Fruit fly (Drosophila melanogaster) whole organism, embryonic: ENCODE measurements around the gene Scgbeta.

ENCODE experiments used
- Asciz ChIP-seq: fragments of 200-800 bp; sonication (Bioruptor generic); optimal IDR thresholded peaks from 2 replicates; lab custom pipeline; 2017; ENCODE audit warnings: missing biosample characterization, mild to moderate bottlenecking, missing genetic modification characterization, missing genetic modification reagents
- CG10654 ChIP-seq: fragments of 200-800 bp; sonication (Bioruptor generic); optimal IDR thresholded peaks from 2 replicates; lab custom pipeline; 2016; ENCODE audit warnings: missing biosample characterization, missing genetic modification characterization
- CG11093 ChIP-seq: fragments of 200-800 bp; sonication (Bioruptor generic); IDR thresholded peaks from 3 replicates; pipeline ENCODE4 v1.3.6; 2022; ENCODE audit warnings: missing biosample characterization, missing genetic modification characterization
- CG11560 ChIP-seq: fragments of 200-800 bp; sonication (Bioruptor generic); IDR thresholded peaks from 3 replicates; pipeline ENCODE4 v1.3.6; 2022; ENCODE audit warnings: missing biosample characterization, missing genetic modification characterization
- CG12744 ChIP-seq: fragments of 200-800 bp; sonication (Bioruptor generic); optimal IDR thresholded peaks from 2 replicates; lab custom pipeline; 2016; ENCODE audit warnings: missing biosample characterization, missing genetic modification characterization
- CG13296 ChIP-seq: fragments of 200-800 bp; sonication (Bioruptor generic); optimal IDR thresholded peaks from 3 replicates; lab custom pipeline; 2018; ENCODE audit warnings: missing biosample characterization, mild to moderate bottlenecking, missing genetic modification characterization
- CG14965 ChIP-seq: fragments of 200-800 bp; sonication (Bioruptor generic); optimal IDR thresholded peaks from 2 replicates; lab custom pipeline; 2016; ENCODE audit warnings: missing biosample characterization, missing genetic modification characterization, borderline replicate concordance
- CG17359 ChIP-seq: fragments of 200-800 bp; sonication (Bioruptor generic); optimal IDR thresholded peaks from 3 replicates; lab custom pipeline; 2018; ENCODE audit warnings: missing biosample characterization, mild to moderate bottlenecking, missing genetic modification characterization, moderate library complexity
- CG18599 ChIP-seq: fragments of 200-800 bp; sonication (Bioruptor generic); optimal IDR thresholded peaks from 3 replicates; lab custom pipeline; 2017; ENCODE audit warnings: missing biosample characterization, missing genetic modification characterization, mild to moderate bottlenecking, moderate library complexity, missing genetic modification reagents
- CG2129 ChIP-seq: fragments of 200-800 bp; sonication (Bioruptor generic); IDR thresholded peaks from 2 replicates; pipeline ENCODE4 v1.3.6; 2022; ENCODE audit warnings: missing biosample characterization, missing genetic modification characterization; ENCODE audit not compliant: partially characterized antibody
- CG3065 ChIP-seq: fragments of 200-800 bp; sonication (Bioruptor generic); optimal IDR thresholded peaks from 2 replicates; lab custom pipeline; 2016; ENCODE audit warnings: missing biosample characterization, missing genetic modification characterization
- CG3163 ChIP-seq: fragments of 200-800 bp; sonication (Bioruptor generic); optimal IDR thresholded peaks from 3 replicates; lab custom pipeline; 2016; ENCODE audit warnings: missing biosample characterization, missing genetic modification characterization
- CG43689 ChIP-seq: fragments of 200-800 bp; sonication (Bioruptor generic); IDR thresholded peaks from 2 replicates; pipeline ENCODE4 v1.3.6; 2022; ENCODE audit warnings: missing biosample characterization, missing genetic modification characterization
- CG6689 ChIP-seq: fragments of 200-800 bp; sonication (Bioruptor generic); IDR thresholded peaks from 2 replicates; pipeline ENCODE4 v1.3.6; 2022; ENCODE audit warnings: missing biosample characterization, missing genetic modification characterization
- CG8359 ChIP-seq: fragments of 200-800 bp; sonication (Bioruptor generic); optimal IDR thresholded peaks from 2 replicates; lab custom pipeline; 2017; ENCODE audit warnings: missing biosample characterization, mild to moderate bottlenecking, missing genetic modification characterization, borderline replicate concordance
- CG9609 ChIP-seq: fragments of 200-800 bp; sonication (Bioruptor generic); optimal IDR thresholded peaks from 3 replicates; lab custom pipeline; 2016; ENCODE audit warnings: missing biosample characterization, missing genetic modification characterization
- CG9817 ChIP-seq: fragments of 200-800 bp; sonication (Bioruptor generic); optimal IDR thresholded peaks from 2 replicates; lab custom pipeline; 2018; ENCODE audit warnings: missing biosample characterization, mild to moderate bottlenecking, missing genetic modification characterization, moderate library complexity
- Camta ChIP-seq: fragments of 200-800 bp; sonication (Bioruptor generic); optimal IDR thresholded peaks from 2 replicates; lab custom pipeline; 2016; ENCODE audit warnings: missing biosample characterization, missing genetic modification characterization
- CrebB ChIP-seq: fragments of 200-800 bp; sonication (Bioruptor generic); optimal IDR thresholded peaks from 3 replicates; lab custom pipeline; 2018; ENCODE audit warnings: missing biosample characterization, mild to moderate bottlenecking, missing genetic modification characterization
- Dek ChIP-seq: fragments of 200-800 bp; sonication (Bioruptor generic); optimal IDR thresholded peaks from 3 replicates; lab custom pipeline; 2019; ENCODE audit warnings: missing biosample characterization, mild to moderate bottlenecking, missing genetic modification characterization, moderate library complexity
- Dll ChIP-seq: fragments of 200-800 bp; sonication (Bioruptor generic); IDR thresholded peaks from 4 replicates; pipeline ENCODE4 v1.3.6; 2022; ENCODE audit warnings: missing biosample characterization, missing genetic modification characterization; ENCODE audit not compliant: partially characterized antibody
- Doc3 ChIP-seq: fragments of 200-800 bp; sonication (Bioruptor generic); IDR thresholded peaks from 3 replicates; pipeline ENCODE4 v1.3.6; 2022; ENCODE audit warnings: missing biosample characterization, missing genetic modification characterization; ENCODE audit not compliant: partially characterized antibody
- ERR ChIP-seq: fragments of 200-800 bp; sonication (Bioruptor generic); optimal IDR thresholded peaks from 2 replicates; lab custom pipeline; 2016; ENCODE audit warnings: missing biosample characterization, missing genetic modification characterization
- Elba2 ChIP-seq: fragments of 200-800 bp; sonication (Bioruptor generic); optimal IDR thresholded peaks from 3 replicates; lab custom pipeline; 2016; ENCODE audit warnings: missing biosample characterization, missing genetic modification characterization
- Ets97D ChIP-seq: fragments of 200-800 bp; sonication (Bioruptor generic); optimal IDR thresholded peaks from 3 replicates; lab custom pipeline; 2016; ENCODE audit warnings: missing biosample characterization, missing genetic modification characterization
- Hey ChIP-seq: fragments of 200-800 bp; sonication (Bioruptor generic); optimal IDR thresholded peaks from 3 replicates; lab custom pipeline; 2018; ENCODE audit warnings: missing biosample characterization, mild to moderate bottlenecking, missing genetic modification characterization
- Lim3 ChIP-seq: fragments of 200-800 bp; sonication (Bioruptor generic); IDR thresholded peaks from 2 replicates; pipeline ENCODE4 v1.3.6; 2022; ENCODE audit warnings: missing biosample characterization, missing genetic modification characterization
- Nf-YC ChIP-seq: fragments of 200-800 bp; optimal IDR thresholded peaks from 3 replicates; lab custom pipeline; 2019; ENCODE audit warnings: missing biosample characterization, mild to moderate bottlenecking, missing genetic modification characterization, moderate library complexity
- Opbp ChIP-seq: fragments of 200-800 bp; sonication (Bioruptor generic); IDR thresholded peaks from 3 replicates; pipeline ENCODE4 v1.3.6; 2022; ENCODE audit warnings: missing biosample characterization, missing genetic modification characterization; ENCODE audit not compliant: partially characterized antibody
- Tbp ChIP-seq: fragments of >200 bp; optimal IDR thresholded peaks from 2 replicates; lab custom pipeline; 2018; ENCODE audit warnings: missing biosample characterization, missing genetic modification characterization
- ab ChIP-seq: fragments of 200-800 bp; sonication (Bioruptor generic); optimal IDR thresholded peaks from 2 replicates; lab custom pipeline; 2016; ENCODE audit warnings: missing biosample characterization, missing genetic modification characterization
- abd-A ChIP-seq: fragments of 200-800 bp; sonication (Bioruptor generic); optimal IDR thresholded peaks from 3 replicates; lab custom pipeline; 2019; ENCODE audit warnings: missing biosample characterization, mild to moderate bottlenecking, missing genetic modification characterization, moderate library complexity
- ac ChIP-seq: fragments of 200-800 bp; sonication (Bioruptor generic); optimal IDR thresholded peaks from 3 replicates; lab custom pipeline; 2017; ENCODE audit warnings: missing biosample characterization, mild to moderate bottlenecking, missing genetic modification characterization
- az2 ChIP-seq: fragments of 200-800 bp; sonication (Bioruptor generic); optimal IDR thresholded peaks from 3 replicates; lab custom pipeline; 2016; ENCODE audit warnings: missing biosample characterization, missing genetic modification characterization
- dm ChIP-seq: fragments of 200-800 bp; sonication (Bioruptor generic); optimal IDR thresholded peaks from 3 replicates; lab custom pipeline; 2016; ENCODE audit warnings: missing biosample characterization, missing genetic modification characterization
- fd102C ChIP-seq: fragments of 200-800 bp; sonication (Bioruptor generic); optimal IDR thresholded peaks from 2 replicates; lab custom pipeline; 2018; ENCODE audit warnings: missing biosample characterization, mild to moderate bottlenecking, missing genetic modification characterization, moderate library complexity
- fu2 ChIP-seq: fragments of 200-800 bp; sonication (Bioruptor generic); optimal IDR thresholded peaks from 2 replicates; lab custom pipeline; 2016; ENCODE audit warnings: missing biosample characterization, missing genetic modification characterization
- gem ChIP-seq: fragments of 200-800 bp; sonication (Bioruptor generic); optimal IDR thresholded peaks from 2 replicates; lab custom pipeline; 2019; ENCODE audit warnings: missing biosample characterization, mild to moderate bottlenecking, missing genetic modification characterization, moderate library complexity
- kni ChIP-seq: fragments of 200-800 bp; sonication (Bioruptor generic); optimal IDR thresholded peaks from 3 replicates; lab custom pipeline; 2017; ENCODE audit warnings: mild to moderate bottlenecking, missing biosample characterization, missing genetic modification reagents, missing genetic modification characterization
- knrl ChIP-seq: fragments of 200-800 bp; sonication (Bioruptor generic); IDR thresholded peaks from 3 replicates; pipeline ENCODE4 v1.3.6; 2022; ENCODE audit warnings: missing biosample characterization, missing genetic modification characterization; ENCODE audit not compliant: partially characterized antibody
- lab ChIP-seq: fragments of 200-800 bp; sonication (Bioruptor generic); optimal IDR thresholded peaks from 3 replicates; lab custom pipeline; 2017; ENCODE audit warnings: missing biosample characterization, missing genetic modification characterization, mild to moderate bottlenecking, moderate library complexity, missing genetic modification reagents
- p53 ChIP-seq: fragments of 200-800 bp; sonication (Bioruptor generic); optimal IDR thresholded peaks from 2 replicates; lab custom pipeline; 2016; ENCODE audit warnings: missing biosample characterization, missing genetic modification characterization
- pnt ChIP-seq: fragments of 200-800 bp; sonication (Bioruptor generic); optimal IDR thresholded peaks from 3 replicates; lab custom pipeline; 2016; ENCODE audit warnings: missing biosample characterization, missing genetic modification characterization
- sd ChIP-seq: fragments of 200-800 bp; sonication (Bioruptor generic); optimal IDR thresholded peaks from 3 replicates; lab custom pipeline; 2018; ENCODE audit warnings: missing biosample characterization, mild to moderate bottlenecking, missing genetic modification characterization, moderate library complexity
- sens ChIP-seq: fragments of 200-800 bp; sonication (Bioruptor generic); peaks from one replicate; lab custom pipeline; 2016; ENCODE audit warnings: missing biosample characterization, missing genetic modification characterization
- shn ChIP-seq: fragments of 200-800 bp; sonication (Bioruptor generic); optimal IDR thresholded peaks from 3 replicates; lab custom pipeline; 2016; ENCODE audit warnings: missing biosample characterization, missing genetic modification characterization
- sug ChIP-seq: fragments of 200-800 bp; optimal IDR thresholded peaks from 2 replicates; lab custom pipeline; 2019; ENCODE audit warnings: missing biosample characterization, mild to moderate bottlenecking, missing genetic modification characterization, moderate library complexity
- tap ChIP-seq: fragments of 200-800 bp; optimal IDR thresholded peaks from 3 replicates; lab custom pipeline; 2019; ENCODE audit warnings: missing biosample characterization, mild to moderate bottlenecking, missing genetic modification characterization, moderate library complexity
- unpg ChIP-seq: fragments of 200-800 bp; sonication (Bioruptor generic); optimal IDR thresholded peaks from 3 replicates; lab custom pipeline; 2018; ENCODE audit warnings: missing biosample characterization, mild to moderate bottlenecking, missing genetic modification characterization, moderate library complexity
- vnd ChIP-seq: fragments of 200-800 bp; sonication (Bioruptor generic); IDR thresholded peaks from 3 replicates; pipeline ENCODE4 v1.3.6; 2022; ENCODE audit warnings: missing biosample characterization, missing genetic modification characterization; ENCODE audit not compliant: partially characterized antibody

The Scgbeta gene

dm6 chr3R:12422379-12422975 lies at the start of gene Scgbeta, which contains the start of gene CG17202 (continued):
- no peak for TF ChIP-seq Hey (tag; lab: Kevin White, UChicago)
- TF ChIP-seq Asciz (GFP tag; lab: Kevin White, UChicago): no peak
- TF ChIP-seq Dek: peak; percentile 32
- TF ChIP-seq fd102C (GFP tag; lab: Kevin White, UChicago): no peak
- peak; percentile 49; the same call in 1 of the 3 replicates for TF ChIP-seq knrl
- TF ChIP-seq CG9609 (GFP tag; lab: Kevin White, UChicago): no peak
- no peak for TF ChIP-seq CG43689 (GFP tag; lab: Robert Waterston, UW)
- 0 out of 3 replicates have a peak, but pooled peaks have one; percentile 22 for TF ChIP-seq Opbp (GFP tag; lab: Robert Waterston, UW)
- TF ChIP-seq pnt (GFP tag; lab: Kevin White, UChicago): no peak
- TF ChIP-seq fu2: peak; percentile 38
- no peak for TF ChIP-seq Nf-YC (tag; lab: Kevin White, UChicago)
- no peak for TF ChIP-seq p53 (GFP tag; lab: Kevin White, UChicago)
- TF ChIP-seq ab (GFP tag; lab: Kevin White, UChicago): no peak
- no peak for TF ChIP-seq sug (tag; lab: Kevin White, UChicago)
- no peak for TF ChIP-seq Camta (GFP tag; lab: Kevin White, UChicago)
- TF ChIP-seq CG11560 (tag; lab: Robert Waterston, UW): no peak
- TF ChIP-seq az2: no peak
- TF ChIP-seq sens (GFP tag; lab: Kevin White, UChicago): no peak
- TF ChIP-seq shn (GFP tag; lab: Kevin White, UChicago): no peak
- no peak for TF ChIP-seq CG13296 (GFP tag; lab: Kevin White, UChicago)
- TF ChIP-seq CG12744: peak; percentile 32
- no peak for TF ChIP-seq kni (GFP tag; lab: Kevin White, UChicago)
- TF ChIP-seq CG10654 (GFP tag; lab: Kevin White, UChicago): no peak
- no peak for TF ChIP-seq CG11093 (GFP tag; lab: Robert Waterston, UW)
- TF ChIP-seq CrebB: no peak
- no peak for TF ChIP-seq Lim3
- no peak for TF ChIP-seq CG9817 (tag; lab: Kevin White, UChicago)
- TF ChIP-seq vnd (GFP tag; lab: Robert Waterston, UW): no peak
- TF ChIP-seq CG17359 (tag; lab: Kevin White, UChicago): no peak
- TF ChIP-seq unpg (GFP tag; lab: Kevin White, UChicago): no peak
- no peak for TF ChIP-seq CG14965
- no peak for TF ChIP-seq CG6689 (GFP tag; lab: Robert Waterston, UW)
- TF ChIP-seq CG3163 (GFP tag; lab: Kevin White, UChicago): no peak
- no peak for TF ChIP-seq CG2129 (GFP tag; lab: Robert Waterston, UW)
- no peak for TF ChIP-seq ERR (GFP tag; lab: Kevin White, UChicago)
- TF ChIP-seq dm (GFP tag; lab: Kevin White, UChicago): no peak
- TF ChIP-seq tap (tag; lab: Kevin White, UChicago): no peak
- TF ChIP-seq abd-A (tag; lab: Kevin White, UChicago): no peak
- no peak for TF ChIP-seq CG18599 (GFP tag; lab: Kevin White, UChicago)
- no peak for TF ChIP-seq Elba2
- TF ChIP-seq Dll (GFP tag; lab: Robert Waterston, UW): no peak
- TF ChIP-seq CG3065 (GFP tag; lab: Kevin White, UChicago): no peak
- TF ChIP-seq sd (tag; lab: Kevin White, UChicago): no peak
- TF ChIP-seq Tbp (GFP tag; lab: Kevin White, UChicago): no peak
- no peak for TF ChIP-seq lab (GFP tag; lab: Kevin White, UChicago)
- TF ChIP-seq ac: no peak
- TF ChIP-seq Ets97D (GFP tag; lab: Kevin White, UChicago): peak; percentile 65
- TF ChIP-seq gem: no peak
- TF ChIP-seq CG8359 (GFP tag; lab: Kevin White, UChicago): no peak
- TF ChIP-seq Doc3 (GFP tag; lab: Robert Waterston, UW): no peak
